Worm (Caenorhabditis elegans) whole organism, L4 larva: ENCODE results near the gene ram-2.

Experiments
- F26F4.8 ChIP-seq: fragments of 200-800 bp; sonication (Bioruptor generic); conservative IDR thresholded peaks from 2 replicates; pipeline ENCODE4 v1.3.6; 2022; ENCODE audit warnings: missing genetic modification characterization, missing compliant biosample characterization
- F49E8.2 ChIP-seq: sonication (generic microtip); optimal IDR thresholded peaks from 2 replicates; lab custom pipeline; 2016; ENCODE audit warnings: missing compliant biosample characterization, mild to moderate bottlenecking, missing genetic modification characterization, borderline replicate concordance
- ZK546.5 ChIP-seq, 2 experiments: sonication (generic microtip); optimal IDR thresholded peaks; 2 replicates each; lab custom pipeline; 2017; ENCODE audit warnings: missing biosample characterization in 2 of 2, missing genetic modification characterization in 2 of 2
- aha-1 ChIP-seq: fragments of 150-350 bp; peaks from one replicate; lab custom pipeline; 2014; ENCODE audit warnings: missing biosample characterization, missing genetic modification characterization
- attf-4 ChIP-seq: sonication (generic microtip); optimal IDR thresholded peaks from 3 replicates; lab custom pipeline; 2017; ENCODE audit warnings: missing biosample characterization, missing genetic modification characterization
- ceh-62 ChIP-seq: sonication (generic microtip); optimal IDR thresholded peaks from 2 replicates; lab custom pipeline; 2017; ENCODE audit warnings: missing biosample characterization, missing genetic modification characterization
- ces-1 ChIP-seq: fragments of 150-350 bp; sonication (generic microtip); optimal IDR thresholded peaks from 4 replicates; lab custom pipeline; 2014; ENCODE audit warnings: missing biosample characterization, missing genetic modification reagents, missing genetic modification characterization
- daf-12 ChIP-seq: fragments of 150-350 bp; optimal IDR thresholded peaks from 2 replicates; lab custom pipeline; 2014; ENCODE audit warnings: missing biosample characterization, missing genetic modification reagents, missing genetic modification characterization
- dmd-6 ChIP-seq: fragments of 200-800 bp; sonication (Bioruptor generic); IDR thresholded peaks from 2 replicates; pipeline ENCODE4 v1.3.6; 2022; ENCODE audit warnings: missing genetic modification reagents, missing genetic modification characterization, missing compliant biosample characterization
- dpl-1 ChIP-seq: fragments of 150-350 bp; optimal IDR thresholded peaks from 2 replicates; lab custom pipeline; 2014; ENCODE audit warnings: missing biosample characterization, missing genetic modification reagents, missing genetic modification characterization
- hif-1 ChIP-seq, 2 experiments: sonication (generic microtip); optimal IDR thresholded peaks; 2 replicates each; lab custom pipeline; 2016 to 2017; ENCODE audit warnings: missing compliant biosample characterization in 2 of 2, missing genetic modification characterization in 2 of 2, missing genetic modification reagents in 2 of 2, missing genotype in 2 of 2, mild to moderate bottlenecking in 1 of 2
- hlh-30 ChIP-seq: sonication (generic microtip); optimal IDR thresholded peaks from 2 replicates; lab custom pipeline; 2017; ENCODE audit warnings: antibody characterized with exemption, mild to moderate bottlenecking, missing genetic modification characterization, missing compliant biosample characterization; ENCODE audit not compliant: insufficient read depth
- lim-7 ChIP-seq: fragments of 200-800 bp; sonication (Bioruptor generic); IDR thresholded peaks from 2 replicates; pipeline ENCODE4 v1.3.6; 2022; ENCODE audit warnings: missing genetic modification characterization, missing compliant biosample characterization
- lin-38 ChIP-seq: fragments of 200-800 bp; sonication (Bioruptor generic); IDR thresholded peaks from 2 replicates; pipeline ENCODE4 v1.3.6; 2022; ENCODE audit warnings: missing genetic modification reagents, missing genetic modification characterization, missing compliant biosample characterization
- lsy-2 ChIP-seq, 2 experiments: fragments of 150-350 bp in 1 of 2; sonication (generic microtip) in 1 of 2; optimal IDR thresholded peaks; 2 replicates each; lab custom pipeline; 2014 to 2017; ENCODE audit warnings: missing biosample characterization in 2 of 2, missing genetic modification characterization in 2 of 2
- mep-1 ChIP-seq: fragments of 150-350 bp; sonication (generic microtip); optimal IDR thresholded peaks from 3 replicates; lab custom pipeline; 2014; ENCODE audit warnings: missing biosample characterization, missing genetic modification characterization
- mxl-3 ChIP-seq: fragments of 200-800 bp; sonication (Bioruptor generic); optimal IDR thresholded peaks from 2 replicates; lab custom pipeline; 2018; ENCODE audit warnings: mild to moderate bottlenecking, missing genetic modification characterization, missing compliant biosample characterization
- nhr-11 ChIP-seq: fragments of 150-350 bp; optimal IDR thresholded peaks from 2 replicates; lab custom pipeline; 2014; ENCODE audit warnings: missing biosample characterization, missing genetic modification characterization
- nhr-25 ChIP-seq: sonication (generic microtip); optimal IDR thresholded peaks from 2 replicates; lab custom pipeline; 2017; ENCODE audit warnings: missing genetic modification characterization, mild to moderate bottlenecking, missing compliant biosample characterization, antibody characterized with exemption, moderate library complexity, borderline replicate concordance; ENCODE audit not compliant: insufficient read depth
- nhr-41 ChIP-seq: fragments of 200-800 bp; sonication (Bioruptor generic); IDR thresholded peaks from 2 replicates; pipeline ENCODE4 v1.3.6; 2022; ENCODE audit warnings: missing genetic modification reagents, missing genetic modification characterization, missing compliant biosample characterization
- nhr-42 ChIP-seq: fragments of 200-800 bp; sonication (Bioruptor generic); IDR thresholded peaks from 2 replicates; pipeline ENCODE4 v1.3.6; 2022; ENCODE audit warnings: missing genetic modification characterization, missing compliant biosample characterization
- saeg-2 ChIP-seq: fragments of 200-800 bp; sonication (Bioruptor generic); IDR thresholded peaks from 2 replicates; pipeline ENCODE4 v1.3.6; 2022; ENCODE audit warnings: missing genetic modification reagents, missing genetic modification characterization, missing compliant biosample characterization
- set-16 ChIP-seq: fragments of 200-800 bp; sonication (Bioruptor generic); IDR thresholded peaks from 2 replicates; pipeline ENCODE4 v1.3.6; 2022; ENCODE audit warnings: missing genetic modification reagents, missing genetic modification characterization, missing compliant biosample characterization
- snpc-4 ChIP-seq: fragments of 150-350 bp; optimal IDR thresholded peaks from 2 replicates; lab custom pipeline; 2014; ENCODE audit warnings: missing biosample characterization, missing genetic modification characterization
- spr-3 ChIP-seq: fragments of 200-800 bp; sonication (Bioruptor generic); optimal IDR thresholded peaks from 2 replicates; lab custom pipeline; 2018; ENCODE audit warnings: mild to moderate bottlenecking, missing genetic modification characterization, missing compliant biosample characterization
- tag-97 ChIP-seq: fragments of 200-800 bp; sonication (Bioruptor generic); IDR thresholded peaks from 2 replicates; pipeline ENCODE4 v1.3.6; 2022; ENCODE audit warnings: missing genetic modification characterization, missing compliant biosample characterization
- tra-1 ChIP-seq: fragments of 200-800 bp; sonication (Bioruptor generic); IDR thresholded peaks from 2 replicates; pipeline ENCODE4 v1.3.6; 2022; ENCODE audit warnings: missing genetic modification reagents, missing genetic modification characterization, missing compliant biosample characterization
- unc-130 ChIP-seq: sonication (generic microtip); optimal IDR thresholded peaks from 2 replicates; lab custom pipeline; 2016; ENCODE audit warnings: missing genetic modification reagents, missing genetic modification characterization, missing compliant biosample characterization
- unc-62 ChIP-seq, 3 experiments: fragments of 150-350 bp in 1 of 3; sonication (generic microtip); optimal IDR thresholded peaks in 2 of 3; peaks in 1 of 3; 1 replicate in 1 of 3; 2 replicates in 2 of 3; lab custom pipeline; 2014 to 2017; ENCODE audit warnings: missing biosample characterization in 3 of 3, missing genetic modification characterization in 3 of 3, missing genetic modification reagents in 3 of 3, missing genotype in 1 of 3
- zfp-2 ChIP-seq: sonication (generic microtip); optimal IDR thresholded peaks from 2 replicates; lab custom pipeline; 2016; ENCODE audit warnings: mild to moderate bottlenecking, missing genetic modification characterization, missing compliant biosample characterization
- ztf-11 ChIP-seq: fragments of 150-350 bp; optimal IDR thresholded peaks from 2 replicates; lab custom pipeline; 2014; ENCODE audit warnings: missing biosample characterization, missing genetic modification characterization
- ztf-7 ChIP-seq: fragments of 150-350 bp; optimal IDR thresholded peaks from 2 replicates; lab custom pipeline; 2014; ENCODE audit warnings: missing biosample characterization, missing genetic modification characterization

ram-2 gene

DNA sequence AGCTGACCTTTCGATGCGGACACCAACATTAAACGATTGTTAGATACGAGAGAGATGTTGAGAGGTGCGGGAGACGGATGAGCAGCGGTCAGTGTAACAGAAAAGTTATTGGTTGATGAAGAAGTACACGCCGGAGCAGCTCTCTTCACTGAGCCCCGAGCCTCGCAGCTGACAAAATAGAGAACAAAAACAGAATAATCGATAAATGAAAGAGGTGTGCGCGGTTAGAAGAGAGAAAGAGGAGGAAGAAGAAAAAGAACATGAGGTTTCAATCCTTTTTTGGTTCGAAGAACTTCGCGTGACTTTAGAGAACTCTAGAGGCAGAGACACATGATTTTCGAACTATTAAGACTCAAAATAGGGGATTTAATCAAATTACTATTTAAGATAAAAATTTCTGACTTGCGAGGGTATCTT, 25.2 kb upstream of the ram-2 start (continued):
- TF ChIP-seq ztf-7 (tag; lab: Kevin White, UChicago) (no peak), ztf-11 (tag; lab: Kevin White, UChicago) (no peak), dmd-6 (GFP tag; lab: Robert Waterston, UW) (no peak), tag-97 (GFP tag; lab: Robert Waterston, UW) (no peak), zfp-2 (tag; lab: Kevin White, UChicago) (no peak), nhr-11 (tag; lab: Kevin White, UChicago) (peak; percentile 52), nhr-25 (tag; lab: Kevin White, UChicago) (no peak), F26F4.8 (GFP tag; lab: Robert Waterston, UW) (no peak), lsy-2 (tag; optimal IDR thresholded peaks at IDR 0.05; lab: Kevin White, UChicago) (peak in 1 of 2 experiments; percentile 66), lin-38 (peak; percentile 26; the same call in 1 of the 2 replicates), ces-1 (GFP tag; lab: Kevin White, UChicago) (no peak), lim-7 (no peak), dpl-1 (GFP tag; lab: Kevin White, UChicago) (peak; percentile 9), hif-1 (tag; optimal IDR thresholded peaks at IDR 0.05; lab: Kevin White, UChicago) (no peak), spr-3 (GFP tag; lab: Kevin White, UChicago) (no peak)

DNA sequence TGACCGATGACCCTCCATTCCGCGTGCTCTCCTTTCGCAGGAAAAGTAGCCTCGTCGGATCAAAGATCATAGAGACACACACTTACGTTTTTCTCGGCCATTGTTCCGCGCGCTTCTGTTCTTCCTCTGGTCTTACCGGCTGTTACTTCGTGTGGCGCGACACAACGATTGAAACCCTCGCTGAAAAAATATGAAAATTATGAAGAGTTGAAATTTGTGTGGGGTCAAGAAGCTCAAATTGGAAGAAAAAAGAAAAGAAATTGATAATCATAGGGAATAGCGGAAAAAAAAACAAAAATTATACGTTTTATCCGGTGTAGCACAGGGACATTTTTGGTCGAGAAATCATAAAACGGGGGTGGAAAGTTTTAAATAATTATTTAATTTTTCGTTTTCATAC, 24.3 kb upstream of the ram-2 start, which contains the start of gene cey-1:
cey-1 (minus strand) TSS at position 180 of the 400 bp plus-strand sequence.
- TF ChIP-seq nhr-42 (GFP tag; lab: Robert Waterston, UW) (no peak), unc-130 (no peak), aha-1 (peak; percentile 90), hlh-30 (tag; lab: Kevin White, UChicago) (no peak), tag-97 (GFP tag; lab: Robert Waterston, UW) (no peak)

DNA sequence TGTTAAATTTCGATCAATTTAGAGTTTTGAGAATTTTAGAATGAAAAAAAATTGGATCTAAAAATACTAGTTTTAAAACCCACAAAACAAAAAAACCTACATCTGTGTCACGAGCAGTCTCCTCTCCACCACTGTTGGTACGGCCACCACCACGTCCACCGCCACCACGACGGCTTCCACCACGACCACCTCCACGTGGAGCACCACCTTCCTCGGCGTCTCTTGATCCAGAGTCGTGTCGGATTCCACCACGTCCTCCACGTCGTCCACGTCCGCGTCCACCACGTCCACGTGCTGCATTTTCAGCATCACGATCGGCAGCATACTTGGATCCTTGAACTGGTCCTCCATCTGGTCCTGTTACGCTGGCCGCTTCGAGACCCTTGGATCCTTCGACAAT, 23.5 kb upstream of the ram-2 start:
- TF ChIP-seq mxl-3 (GFP tag; lab: Kevin White, UChicago) (no peak), set-16 (GFP tag; lab: Robert Waterston, UW) (peak; percentile 83)

DNA sequence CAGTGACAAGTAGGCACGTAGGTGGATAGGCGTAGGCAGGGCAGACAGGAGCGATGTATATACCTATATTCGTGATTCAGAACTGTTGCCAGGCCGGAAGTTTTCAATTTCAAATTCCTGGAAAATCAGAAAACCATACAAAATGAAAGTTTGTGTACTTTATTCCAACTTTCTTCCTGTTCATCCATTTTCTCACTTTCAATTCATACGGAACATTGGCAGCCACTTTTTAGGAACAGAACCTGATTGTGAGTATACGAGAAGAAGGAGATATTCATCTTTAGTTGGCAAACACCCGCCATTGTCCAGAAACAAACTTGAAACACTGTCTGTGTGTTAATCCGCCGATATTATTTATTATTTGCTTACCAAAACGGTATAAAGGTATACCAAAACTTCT, 19.1 kb upstream of the ram-2 start, which contains the start of gene srlf-15:
srlf-15 (plus strand) TSS at position 301 of the 400 bp plus-strand sequence.
- TF ChIP-seq nhr-42 (GFP tag; lab: Robert Waterston, UW), result no peak
- TF ChIP-seq ceh-62, result no peak
- TF ChIP-seq aha-1, result no peak
- TF ChIP-seq daf-12, result no peak
- TF ChIP-seq F49E8.2 (tag; lab: Kevin White, UChicago), result no peak
- TF ChIP-seq ZK546.5 (tag; optimal IDR thresholded peaks at IDR 0.05; lab: Kevin White, UChicago), result no peak
- no peak for TF ChIP-seq F26F4.8 (GFP tag; lab: Robert Waterston, UW)
- no peak for TF ChIP-seq attf-4

DNA sequence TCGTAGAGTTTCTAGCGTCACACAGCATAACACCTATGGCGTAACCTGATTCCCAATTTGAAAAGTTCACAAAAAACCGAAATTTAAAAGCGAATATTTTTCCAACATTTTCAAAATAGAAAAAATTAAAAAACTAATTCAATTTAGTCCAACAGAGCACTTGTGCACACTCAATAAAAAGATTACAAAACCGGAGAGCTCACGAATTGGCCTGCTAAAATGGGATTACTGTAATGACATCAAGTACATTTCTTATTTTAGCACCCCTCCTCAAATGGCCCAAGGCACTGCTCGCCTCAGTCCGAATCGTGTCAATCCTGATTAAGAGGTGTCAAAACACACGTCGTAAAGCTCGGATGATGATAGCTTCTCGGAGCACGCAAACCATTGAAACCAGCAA, 16.1 kb upstream of the ram-2 start:
- peak in 1 of 2 experiments; percentile 65 for TF ChIP-seq unc-62 (GFP tag; optimal IDR thresholded peaks at IDR 0.05 in 1 of 2; lab: Kevin White, UChicago)
- TF ChIP-seq unc-62 (tag; optimal IDR thresholded peaks at IDR 0.05; lab: Kevin White, UChicago), result no peak
- TF ChIP-seq spr-3 (GFP tag; lab: Kevin White, UChicago), result no peak
- no peak for TF ChIP-seq nhr-11 (tag; lab: Kevin White, UChicago)
- no peak for TF ChIP-seq mep-1
- no peak for TF ChIP-seq nhr-41 (GFP tag; lab: Robert Waterston, UW)
- no peak for TF ChIP-seq snpc-4 (tag; lab: Kevin White, UChicago)

DNA sequence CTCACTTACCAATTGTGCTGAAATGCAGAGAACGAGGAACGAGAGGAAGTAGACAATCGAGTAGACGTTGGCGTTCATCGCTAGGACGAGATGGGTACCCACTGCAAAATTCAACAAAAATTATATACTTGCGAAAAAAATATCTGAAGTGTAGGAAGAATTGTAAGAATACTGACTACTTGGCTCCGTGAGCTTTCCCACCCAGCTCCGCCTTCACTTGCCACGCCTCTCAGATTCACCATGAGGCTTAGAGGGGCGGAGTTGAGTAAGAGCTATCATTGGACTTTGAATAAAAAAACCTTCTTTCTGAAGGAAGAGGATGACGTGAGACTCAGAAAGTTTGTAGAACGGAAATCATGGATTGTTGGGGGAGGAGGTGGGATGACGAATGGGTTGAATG, 13.6 kb upstream of the ram-2 start, which contains the start of gene nlp-18:
nlp-18 (minus strand) TSS at position 101 of the 400 bp plus-strand sequence.
- no peak for TF ChIP-seq lin-38
- no peak for TF ChIP-seq tra-1 (GFP tag; lab: Robert Waterston, UW)
- TF ChIP-seq aha-1, result peak; percentile 25
- no peak for TF ChIP-seq saeg-2 (GFP tag; lab: Robert Waterston, UW)
- TF ChIP-seq unc-130, result no peak
